Worm (Caenorhabditis elegans): ENCODE results near the gene T23F11.6.

- TF ChIP-seq elt-2 (tag; optimal IDR thresholded peaks at IDR 0.05) (no peak), pag-3 (tag; optimal IDR thresholded peaks at IDR 0.05; ENCODE audit: borderline replicate concordance) (no peak), Y22D7AL.16 (tag; optimal IDR thresholded peaks at IDR 0.05) (no peak), tbx-2 (tag; optimal IDR thresholded peaks at IDR 0.05) (no peak), eyg-1 (tag; optimal IDR thresholded peaks at IDR 0.05) (no peak), gmeb-2 (tag; optimal IDR thresholded peaks at IDR 0.05) (no peak), fkh-10 (GFP tag; optimal IDR thresholded peaks at IDR 0.05) (no peak), ama-1 (optimal IDR thresholded peaks at IDR 0.05) (no peak), fax-1 (tag; optimal IDR thresholded peaks at IDR 0.05) (no peak), zip-5 (tag; optimal IDR thresholded peaks at IDR 0.05) (no peak), ceh-9 (tag; optimal IDR thresholded peaks at IDR 0.05) (no peak), che-1 (tag; optimal IDR thresholded peaks at IDR 0.05) (no peak), pha-4 (tag; optimal IDR thresholded peaks at IDR 0.05) (no peak)
These were observed 12.8 kb downstream of the T23F11.6 start, which contains the start of gene clec-153 for ce11 chrIII:4634947-4635346.
